In the genomic region with DNA sequence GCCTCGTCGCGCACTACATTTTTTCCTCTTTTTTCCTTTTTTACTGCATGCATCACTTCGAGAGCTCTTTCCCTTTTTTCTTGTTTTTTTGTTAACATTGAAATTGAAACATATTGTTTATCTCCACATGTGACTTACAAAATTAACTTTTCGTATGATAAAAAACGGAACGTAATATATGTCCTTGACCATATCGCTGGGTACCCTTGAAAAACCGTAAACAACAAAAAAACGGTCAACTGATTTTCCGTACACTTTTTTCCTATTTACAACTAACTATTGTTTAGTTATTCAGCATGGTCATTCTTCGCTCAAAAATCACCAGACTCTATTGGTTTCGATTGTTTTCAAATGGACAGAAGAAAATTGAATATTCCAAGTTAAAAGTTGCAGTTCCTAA, we compare ENCODE assay signal across 5 worm cellular contexts.
TF ChIP-seq lines count a peak whose summit lies in the region.

Gene nnt-1 (plus strand): TSS at position 286 of the 400 bp plus-strand sequence.

TF ChIP-seq in whole organism, L1 larva, 84 proteins besides CTCF, POLR2A, EP300 and RAD21:
- peak in 1 of 2 experiments; percentile 22 for TF ChIP-seq lin-35 (GFP tag; optimal IDR thresholded peaks at IDR 0.05; lab: Kevin White, UChicago)
- TF ChIP-seq zag-1 (tag; optimal IDR thresholded peaks at IDR 0.05; lab: Kevin White, UChicago) = no peak
- no peak for TF ChIP-seq C04F5.9 (tag; optimal IDR thresholded peaks at IDR 0.05; lab: Kevin White, UChicago)
- peak; percentile 44 for TF ChIP-seq nhr-85 (tag; lab: Kevin White, UChicago)
- no peak for TF ChIP-seq ets-5 (GFP tag; IDR thresholded peaks at IDR 0.05; lab: Robert Waterston, UW)
- TF ChIP-seq snpc-4 (tag; optimal IDR thresholded peaks at IDR 0.05; lab: Kevin White, UChicago) = no peak
- peak; percentile 83 for TF ChIP-seq nhr-20 (tag; optimal IDR thresholded peaks at IDR 0.05; lab: Kevin White, UChicago)
- peak in 1 of 6 experiments; percentile 40 for TF ChIP-seq elt-3 (tag; optimal IDR thresholded peaks at IDR 0.05; lab: Kevin White, UChicago)
- peak; percentile 29 for TF ChIP-seq nhr-71 (tag; optimal IDR thresholded peaks at IDR 0.05; lab: Kevin White, UChicago)
- TF ChIP-seq F16B12.6 (tag; optimal IDR thresholded peaks at IDR 0.05; lab: Kevin White, UChicago) = no peak
- TF ChIP-seq lin-14 (GFP tag; optimal IDR thresholded peaks at IDR 0.05; lab: Kevin White, UChicago) = peak; percentile 54
- TF ChIP-seq dsc-1 (tag; optimal IDR thresholded peaks at IDR 0.05; lab: Kevin White, UChicago) = no peak
- no peak for TF ChIP-seq nhr-12 (tag; optimal IDR thresholded peaks at IDR 0.05; lab: Kevin White, UChicago)
- peak; percentile 6 for TF ChIP-seq nhr-90 (tag; optimal IDR thresholded peaks at IDR 0.05; lab: Kevin White, UChicago; ENCODE audit: poor library complexity)

TF ChIP-seq in whole organism, L2 larva, 48 proteins besides CTCF, POLR2A, EP300 and RAD21 (continues in another document):
- TF ChIP-seq sma-9 (GFP tag; optimal IDR thresholded peaks at IDR 0.05; lab: Kevin White, UChicago) (peak; percentile 12), sma-9 (tag; optimal IDR thresholded peaks at IDR 0.05; lab: Kevin White, UChicago) (no peak), nhr-11 (tag; optimal IDR thresholded peaks at IDR 0.05; lab: Kevin White, UChicago) (no peak), ceh-82 (tag; optimal IDR thresholded peaks at IDR 0.05; lab: Kevin White, UChicago) (no peak), nhr-129 (tag; optimal IDR thresholded peaks at IDR 0.05; lab: Kevin White, UChicago) (peak; percentile 7), blmp-1 (tag; optimal IDR thresholded peaks at IDR 0.05; lab: Kevin White, UChicago; ENCODE audit: insufficient read depth) (no peak), dmd-4 (tag; optimal IDR thresholded peaks at IDR 0.05; lab: Kevin White, UChicago) (no peak), ztf-4 (tag; optimal IDR thresholded peaks at IDR 0.05; lab: Kevin White, UChicago) (no peak), lin-13 (GFP tag; optimal IDR thresholded peaks at IDR 0.05; lab: Kevin White, UChicago) (no peak), zag-1 (tag; optimal IDR thresholded peaks at IDR 0.05; lab: Kevin White, UChicago) (no peak), nhr-77 (tag; optimal IDR thresholded peaks at IDR 0.05; lab: Kevin White, UChicago) (no peak), gmeb-1 (tag; optimal IDR thresholded peaks at IDR 0.05; lab: Kevin White, UChicago) (no peak), ceh-16 (tag; optimal IDR thresholded peaks at IDR 0.05; lab: Kevin White, UChicago) (no peak), nhr-12 (tag; optimal IDR thresholded peaks at IDR 0.05; lab: Kevin White, UChicago) (no peak), sma-3 (GFP tag; optimal IDR thresholded peaks at IDR 0.05; lab: Kevin White, UChicago) (no peak), lin-39 (tag; optimal IDR thresholded peaks at IDR 0.05; lab: Kevin White, UChicago) (no peak), nhr-237 (tag; optimal IDR thresholded peaks at IDR 0.05; lab: Kevin White, UChicago) (no peak), C34F6.9 (tag; optimal IDR thresholded peaks at IDR 0.05; lab: Kevin White, UChicago) (peak; percentile 42), R02D3.7 (tag; optimal IDR thresholded peaks at IDR 0.05; lab: Kevin White, UChicago) (no peak), nhr-10 (tag; optimal IDR thresholded peaks at IDR 0.05; lab: Kevin White, UChicago) (no peak)

TF ChIP-seq in whole organism, L3 larva, 47 proteins besides CTCF, POLR2A, EP300 and RAD21:
- TF ChIP-seq nhr-28 (tag; optimal IDR thresholded peaks at IDR 0.05; lab: Kevin White, UChicago) = no peak
- no peak for TF ChIP-seq fos-1 (tag; optimal IDR thresholded peaks at IDR 0.05; lab: Kevin White, UChicago)
- TF ChIP-seq tbx-2 (tag; optimal IDR thresholded peaks at IDR 0.05; lab: Kevin White, UChicago) = no peak
- peak; percentile 37 for TF ChIP-seq pha-4 (tag; optimal IDR thresholded peaks at IDR 0.05; lab: Kevin White, UChicago)
- no peak for TF ChIP-seq skn-1 (tag; optimal IDR thresholded peaks at IDR 0.05; lab: Kevin White, UChicago)
- no peak for TF ChIP-seq ceh-9 (tag; optimal IDR thresholded peaks at IDR 0.05; lab: Kevin White, UChicago)

TF ChIP-seq in whole organism, L4 larva, 104 proteins besides CTCF, POLR2A, EP300 and RAD21:
- TF ChIP-seq mdl-1 (tag; optimal IDR thresholded peaks at IDR 0.05; lab: Kevin White, UChicago) = peak in 1 of 2 experiments; percentile 9
- no peak for TF ChIP-seq ZK546.5 (tag; optimal IDR thresholded peaks at IDR 0.05; lab: Kevin White, UChicago)
- TF ChIP-seq nhr-28 (tag; optimal IDR thresholded peaks at IDR 0.05; lab: Kevin White, UChicago) = peak; percentile 37
- no peak for TF ChIP-seq dmd-8 (GFP tag; IDR thresholded peaks at IDR 0.05; lab: Robert Waterston, UW)
- TF ChIP-seq dmd-6 (GFP tag; IDR thresholded peaks at IDR 0.05; lab: Robert Waterston, UW) = peak; percentile 28; the same call in 1 of the 2 replicates
- TF ChIP-seq ceh-28 (tag; optimal IDR thresholded peaks at IDR 0.05; lab: Kevin White, UChicago) = no peak
- no peak for TF ChIP-seq daf-16 (GFP tag; optimal IDR thresholded peaks at IDR 0.05; lab: Kevin White, UChicago)
- peak; percentile 78 for TF ChIP-seq daf-16 (tag; optimal IDR thresholded peaks at IDR 0.05; lab: Kevin White, UChicago)
- peak; percentile 56 for TF ChIP-seq hlh-30 (tag; optimal IDR thresholded peaks at IDR 0.05; lab: Kevin White, UChicago; ENCODE audit: insufficient read depth)

TF ChIP-seq in whole organism, late embryonic, 69 proteins besides CTCF, POLR2A, EP300 and RAD21:
- TF ChIP-seq unc-86 (tag; optimal IDR thresholded peaks at IDR 0.05; lab: Kevin White, UChicago) = no peak
- peak; percentile 27 for TF ChIP-seq hlh-30 (tag; optimal IDR thresholded peaks at IDR 0.05; lab: Kevin White, UChicago; ENCODE audit: insufficient read depth)
TF ChIP-seq in whole organism, late embryonic: peak in this region for 1.

Comparison
In these comparisons a context has a peak if more than half of its experiments do, and no peak if none do; other contexts are left out.
1. Of the 29 proteins assayed by ChIP-seq in both whole organism, L4 larva and whole organism, L1 larva: peak only in whole organism, L4 larva: nhr-28; only in whole organism, L1 larva: none; in both: none; in neither: 27; mixed calls (peak in some experiments, not most) for 1.